Fruit fly (Drosophila melanogaster): ENCODE data around the gene CG16710.

CG16710 gene

DNA sequence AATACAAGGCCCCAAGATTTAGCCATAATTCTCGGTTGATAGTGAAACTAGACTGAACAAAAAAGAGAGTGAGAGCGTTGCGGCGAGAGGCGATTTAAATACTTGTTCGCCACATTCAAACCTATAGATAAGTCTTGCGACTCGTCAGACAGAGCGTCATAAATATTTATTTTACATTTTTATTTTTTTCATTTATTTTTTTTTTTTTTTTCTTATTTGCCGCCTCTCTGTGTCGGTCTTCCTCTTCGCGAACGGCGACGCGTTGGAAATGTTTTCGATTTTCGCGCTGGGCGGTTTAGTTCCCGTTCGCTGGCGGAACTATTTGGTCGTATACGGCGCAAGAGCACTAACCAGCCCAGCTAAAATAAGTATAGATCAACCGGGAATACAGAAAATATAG, 45.8 kb downstream of the CG16710 start (continued):
- TF ChIP-seq fd59A (GFP tag; optimal IDR thresholded peaks at IDR 0.05) (no peak), eg (GFP tag; IDR thresholded peaks at IDR 0.05) (peak; percentile 78), spab (GFP tag; optimal IDR thresholded peaks at IDR 0.05) (peak; percentile 6), ss (GFP tag; optimal IDR thresholded peaks at IDR 0.05) (peak; percentile 60 to 77), Blimp-1 (GFP tag; optimal IDR thresholded peaks at IDR 0.05) (no peak), OdsH (GFP tag; optimal IDR thresholded peaks at IDR 0.05) (no peak), Hr39 (GFP tag; optimal IDR thresholded peaks at IDR 0.05) (no peak), CG3919 (GFP tag; optimal IDR thresholded peaks at IDR 0.05) (no peak), Eip75B (GFP tag; optimal IDR thresholded peaks at IDR 0.05) (peak; percentile 16), Sox15 (GFP tag; optimal IDR thresholded peaks at IDR 0.05) (no peak), CG31627 (GFP tag; optimal IDR thresholded peaks at IDR 0.05) (no peak), CG6792 (GFP tag; optimal IDR thresholded peaks at IDR 0.05) (no peak), fkh (GFP tag; optimal IDR thresholded peaks at IDR 0.05) (peak; percentile 12), net (GFP tag; optimal IDR thresholded peaks at IDR 0.05) (peak; percentile 33), CG1621 (tag; optimal IDR thresholded peaks at IDR 0.05) (peak; percentile 8), fd85E (GFP tag; optimal IDR thresholded peaks at IDR 0.05) (no peak), CG6163 (GFP tag; IDR thresholded peaks at IDR 0.05) (peak; percentile 81), CG16779 (tag; optimal IDR thresholded peaks at IDR 0.05) (peak; percentile 66), cyc (GFP tag; optimal IDR thresholded peaks at IDR 0.05) (no peak), Ets96B (tag; optimal IDR thresholded peaks at IDR 0.05) (peak; percentile 16), CG3032 (tag; optimal IDR thresholded peaks at IDR 0.05) (peak; percentile 27), svp (GFP tag) (peak; percentile 74), CG7368 (GFP tag; optimal IDR thresholded peaks at IDR 0.05) (no peak), lz (GFP tag; optimal IDR thresholded peaks at IDR 0.05) (no peak), CG4318 (GFP tag; optimal IDR thresholded peaks at IDR 0.05) (no peak), Met (GFP tag; optimal IDR thresholded peaks at IDR 0.05) (no peak), CG8119 (GFP tag; IDR thresholded peaks at IDR 0.05) (peak; percentile 74; the same call in 2 of the 3 replicates), CG10631 (GFP tag; optimal IDR thresholded peaks at IDR 0.05) (no peak), CG32006 (GFP tag; optimal IDR thresholded peaks at IDR 0.05) (peak; percentile 21), Sox102F (GFP tag; optimal IDR thresholded peaks at IDR 0.05) (no peak), salr (GFP tag; optimal IDR thresholded peaks at IDR 0.05) (no peak), CG10669 (GFP tag; optimal IDR thresholded peaks at IDR 0.05) (peak; percentile 44), CG34406 (GFP tag; optimal IDR thresholded peaks at IDR 0.05) (no peak)

DNA sequence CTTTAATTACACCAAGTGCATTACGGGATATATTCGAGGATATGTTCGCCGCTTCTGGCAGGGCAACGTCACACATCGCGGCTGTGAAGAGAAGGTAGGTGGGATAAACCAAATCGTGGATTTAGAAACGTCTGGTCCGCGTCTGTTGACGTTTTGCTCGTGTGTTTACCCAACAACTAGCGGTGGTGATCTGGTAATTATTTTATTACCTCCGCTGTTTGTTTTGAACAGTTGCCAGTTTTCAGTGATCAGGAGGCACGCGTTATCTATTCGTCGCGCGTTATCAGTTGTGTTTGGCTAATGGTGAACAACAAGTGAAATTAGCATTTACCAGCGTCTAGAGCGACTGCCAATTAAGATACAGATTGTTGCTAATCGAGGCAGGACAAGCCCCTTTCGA, 46.8 kb downstream of the CG16710 start:
- 0 out of 3 replicates have a peak, but pooled peaks have one; percentile 9 for TF ChIP-seq eg (GFP tag; IDR thresholded peaks at IDR 0.05)
- peak; percentile 93 for TF ChIP-seq fkh (GFP tag; optimal IDR thresholded peaks at IDR 0.05)
- TF ChIP-seq topi (GFP tag; optimal IDR thresholded peaks at IDR 0.05) = no peak

DNA sequence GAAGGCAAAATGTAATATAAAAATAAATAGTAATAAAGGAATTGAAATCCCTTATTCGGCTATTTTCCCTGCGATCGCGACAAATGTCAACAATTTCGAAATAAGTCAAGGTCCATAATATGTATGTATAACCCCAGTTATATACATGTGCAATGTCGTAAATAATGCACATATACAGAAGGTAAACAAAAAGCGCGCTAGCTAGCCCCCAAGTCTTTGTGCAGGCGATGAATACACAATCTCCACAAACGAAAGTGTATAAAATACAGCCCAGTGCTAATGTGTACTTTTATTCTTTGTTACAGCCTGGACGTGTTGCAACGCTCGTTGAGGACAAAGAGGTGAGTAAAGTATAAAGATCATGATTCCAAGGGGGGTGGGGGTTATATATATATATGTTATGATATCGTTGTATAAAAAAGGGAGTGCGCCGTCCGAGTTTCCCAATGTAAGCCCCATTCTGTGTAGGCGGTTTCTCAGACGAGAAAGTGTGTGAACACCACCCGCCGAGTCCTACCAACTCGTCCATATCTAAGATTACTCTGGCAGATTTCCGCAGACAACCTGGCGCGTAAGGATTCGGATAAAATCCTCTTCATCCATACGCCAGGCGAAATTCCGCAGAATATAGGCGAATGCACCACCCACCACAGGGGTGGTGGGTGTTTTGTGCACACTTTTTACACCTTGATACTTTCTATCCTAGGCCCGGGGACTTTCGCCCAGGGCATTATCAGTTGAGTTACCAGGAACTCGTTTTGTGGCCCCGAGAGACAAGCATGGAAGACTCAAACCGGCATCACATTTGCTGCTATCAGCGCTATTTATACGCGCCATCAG, 47.5 kb downstream of the CG16710 start:
- TF ChIP-seq fd59A (GFP tag; optimal IDR thresholded peaks at IDR 0.05) (no peak), Smox (GFP tag; optimal IDR thresholded peaks at IDR 0.05) (no peak), ss (GFP tag; optimal IDR thresholded peaks at IDR 0.05) (peak; percentile 59 to 67), Eip78C (GFP tag) (peak; percentile 84), CG6808 (GFP tag; optimal IDR thresholded peaks at IDR 0.05) (peak; percentile 63), CG8632 (GFP tag; optimal IDR thresholded peaks at IDR 0.05) (no peak), CG4318 (GFP tag; optimal IDR thresholded peaks at IDR 0.05) (no peak), lz (GFP tag; optimal IDR thresholded peaks at IDR 0.05) (no peak), CG6854 (GFP tag; optimal IDR thresholded peaks at IDR 0.05) (peak; percentile 70), CG6792 (GFP tag; optimal IDR thresholded peaks at IDR 0.05) (no peak), topi (GFP tag; optimal IDR thresholded peaks at IDR 0.05) (no peak), Sox14 (GFP tag; optimal IDR thresholded peaks at IDR 0.05) (peak; percentile 95), CG8319 (GFP tag; optimal IDR thresholded peaks at IDR 0.05) (no peak), CG11902 (GFP tag; optimal IDR thresholded peaks at IDR 0.05) (no peak), net (GFP tag; optimal IDR thresholded peaks at IDR 0.05) (peak; percentile 38), Gug (GFP tag; IDR thresholded peaks at IDR 0.05) (no peak), Hr38 (GFP tag; optimal IDR thresholded peaks at IDR 0.05) (no peak), dsx (GFP tag; optimal IDR thresholded peaks at IDR 0.05; ENCODE audit: poor library complexity, severe bottlenecking) (peak; percentile 52), pdm3 (GFP tag; optimal IDR thresholded peaks at IDR 0.05) (no peak), fd85E (GFP tag; optimal IDR thresholded peaks at IDR 0.05) (no peak), cyc (GFP tag; optimal IDR thresholded peaks at IDR 0.05) (no peak), Sox102F (GFP tag; optimal IDR thresholded peaks at IDR 0.05) (peak; percentile 36), vri (GFP tag; optimal IDR thresholded peaks at IDR 0.05) (peak; percentile 59)
